Fruit fly (Drosophila melanogaster) whole organism, embryonic: Measurements from ENCODE around the gene atl.

Source experiments
- BEAF-32 ChIP-seq: fragments of 200-800 bp; sonication (Bioruptor generic); optimal IDR thresholded peaks from 3 replicates; lab custom pipeline; 2017; ENCODE audit warnings: missing biosample characterization, missing genetic modification characterization, mild to moderate bottlenecking, moderate library complexity, missing genetic modification reagents
- Blimp-1 ChIP-seq: fragments of 200-800 bp; sonication (Bioruptor generic); optimal IDR thresholded peaks from 3 replicates; lab custom pipeline; 2018; ENCODE audit warnings: missing biosample characterization, missing genetic modification characterization, mild to moderate bottlenecking, moderate library complexity, missing genetic modification reagents
- CG11085 ChIP-seq: fragments of 200-800 bp; sonication (Bioruptor generic); IDR thresholded peaks from 2 replicates; pipeline ENCODE4 v1.3.6; 2022; ENCODE audit warnings: missing biosample characterization, missing genetic modification characterization
- CG11456 ChIP-seq: fragments of 200-800 bp; sonication (Bioruptor generic); IDR thresholded peaks from 3 replicates; pipeline ENCODE4 v1.3.6; 2022; ENCODE audit warnings: missing biosample characterization, missing genetic modification characterization
- CG12299 ChIP-seq: fragments of 200-800 bp; sonication (Bioruptor generic); optimal IDR thresholded peaks from 2 replicates; lab custom pipeline; 2018; ENCODE audit warnings: missing biosample characterization, mild to moderate bottlenecking, missing genetic modification characterization
- CG12659 ChIP-seq: fragments of 200-800 bp; sonication (Bioruptor generic); optimal IDR thresholded peaks from 3 replicates; lab custom pipeline; 2017; ENCODE audit warnings: mild to moderate bottlenecking, missing biosample characterization, missing genetic modification reagents, missing genetic modification characterization
- CG13624 ChIP-seq: fragments of 200-800 bp; sonication (Bioruptor generic); optimal IDR thresholded peaks from 2 replicates; lab custom pipeline; 2016; ENCODE audit warnings: missing biosample characterization, missing genetic modification characterization
- CG16813 ChIP-seq: fragments of 200-800 bp; sonication (Bioruptor generic); IDR thresholded peaks from 3 replicates; pipeline ENCODE4 v1.3.6; 2022; ENCODE audit warnings: missing biosample characterization, missing genetic modification characterization; ENCODE audit not compliant: partially characterized antibody
- CG17328 ChIP-seq: fragments of 200-800 bp; sonication (Bioruptor generic); IDR thresholded peaks from 2 replicates; pipeline ENCODE4 v1.3.6; 2022; ENCODE audit warnings: missing biosample characterization, missing genetic modification characterization
- CG17912 ChIP-seq: fragments of 200-800 bp; sonication (Bioruptor generic); optimal IDR thresholded peaks from 2 replicates; lab custom pipeline; 2018; ENCODE audit warnings: missing biosample characterization, mild to moderate bottlenecking, missing genetic modification characterization
- CG3726 ChIP-seq: fragments of 200-800 bp; sonication (Bioruptor generic); IDR thresholded peaks from 3 replicates; pipeline ENCODE4, ENCODE4 v1.3.6; 2022; ENCODE audit warnings: missing biosample characterization, missing genetic modification characterization
- CG3847 ChIP-seq: fragments of 200-800 bp; sonication (Bioruptor generic); IDR thresholded peaks from 2 replicates; pipeline ENCODE4 v1.3.6; 2022; ENCODE audit warnings: missing biosample characterization, missing genetic modification characterization
- CG5245 ChIP-seq: fragments of 200-800 bp; sonication (Bioruptor generic); optimal IDR thresholded peaks from 3 replicates; lab custom pipeline; 2016; ENCODE audit warnings: missing biosample characterization, missing genetic modification characterization
- CG7357 ChIP-seq: fragments of 200-800 bp; sonication (Bioruptor generic); IDR thresholded peaks from 3 replicates; pipeline ENCODE4 v1.3.6; 2022; ENCODE audit warnings: missing biosample characterization, missing genetic modification characterization
- CG7556 ChIP-seq: fragments of 200-800 bp; sonication (Bioruptor generic); optimal IDR thresholded peaks from 2 replicates; lab custom pipeline; 2017; ENCODE audit warnings: missing biosample characterization, mild to moderate bottlenecking, missing genetic modification characterization
- CG9609 ChIP-seq: fragments of 200-800 bp; sonication (Bioruptor generic); optimal IDR thresholded peaks from 3 replicates; lab custom pipeline; 2016; ENCODE audit warnings: missing biosample characterization, missing genetic modification characterization
- CG9932 ChIP-seq: fragments of 200-800 bp; sonication (Bioruptor generic); IDR thresholded peaks from 2 replicates; pipeline ENCODE4 v1.3.6; 2022; ENCODE audit warnings: missing biosample characterization, missing genetic modification characterization
- Camta ChIP-seq: fragments of 200-800 bp; sonication (Bioruptor generic); optimal IDR thresholded peaks from 2 replicates; lab custom pipeline; 2016; ENCODE audit warnings: missing biosample characterization, missing genetic modification characterization
- CoRest ChIP-seq: fragments of 200-800 bp; sonication (Bioruptor generic); optimal IDR thresholded peaks from 3 replicates; lab custom pipeline; 2018; ENCODE audit warnings: missing biosample characterization, mild to moderate bottlenecking, missing genetic modification characterization, moderate library complexity
- Dp ChIP-seq: fragments of 200-800 bp; sonication (Bioruptor generic); optimal IDR thresholded peaks from 2 replicates; lab custom pipeline; 2018; ENCODE audit warnings: missing biosample characterization, mild to moderate bottlenecking, missing genetic modification characterization, moderate library complexity
- Drgx ChIP-seq: fragments of 200-800 bp; sonication (Bioruptor generic); IDR thresholded peaks from 2 replicates; pipeline ENCODE4 v1.3.6; 2022; ENCODE audit warnings: missing biosample characterization, missing genetic modification characterization
- Eip74EF ChIP-seq, 2 experiments: fragments of 200-800 bp in 1 of 2; fragments of >200 bp in 1 of 2; sonication (Bioruptor generic) in 1 of 2; optimal IDR thresholded peaks; 2 replicates each; lab custom pipeline; 2017 to 2019; ENCODE audit warnings: missing biosample characterization in 2 of 2, missing genetic modification characterization in 2 of 2, mild to moderate bottlenecking in 1 of 2, moderate library complexity in 1 of 2
- Hmx ChIP-seq: fragments of 200-800 bp; sonication (Bioruptor generic); optimal IDR thresholded peaks from 2 replicates; lab custom pipeline; 2016; ENCODE audit warnings: missing biosample characterization, missing genetic modification characterization
- MTF-1 ChIP-seq: fragments of 200-800 bp; sonication (Bioruptor generic); optimal IDR thresholded peaks from 2 replicates; lab custom pipeline; 2018; ENCODE audit warnings: missing biosample characterization, mild to moderate bottlenecking, missing genetic modification characterization, borderline replicate concordance
- Mad ChIP-seq: fragments of 200-800 bp; sonication (Bioruptor generic); optimal IDR thresholded peaks from 2 replicates; lab custom pipeline; 2016; ENCODE audit warnings: missing biosample characterization, missing genetic modification characterization
- NFAT ChIP-seq: fragments of 200-800 bp; sonication (Bioruptor generic); IDR thresholded peaks from 2 replicates; pipeline ENCODE4 v1.3.6; 2022; ENCODE audit warnings: missing biosample characterization, missing genetic modification characterization
- Nf-YA ChIP-seq: fragments of 200-800 bp; sonication (Bioruptor generic); IDR thresholded peaks from 2 replicates; pipeline ENCODE4 v1.3.6; 2022; ENCODE audit warnings: missing biosample characterization, missing genetic modification characterization
- Ptx1 ChIP-seq: fragments of 200-800 bp; sonication (Bioruptor generic); IDR thresholded peaks from 2 replicates; pipeline ENCODE4 v1.3.6; 2022; ENCODE audit warnings: missing biosample characterization, missing genetic modification characterization
- Trl ChIP-seq, 3 experiments: fragments of >200 bp in 2 of 3; fragments of 200-800 bp in 1 of 3; sonication (Bioruptor generic) in 1 of 3; optimal IDR thresholded peaks; 2 replicates in 1 of 3; 3 replicates in 2 of 3; lab custom pipeline; 2016 to 2017; ENCODE audit warnings: missing biosample characterization in 1 of 3, missing genetic modification characterization in 1 of 3
- ash1 ChIP-seq: fragments of 200-800 bp; sonication (Bioruptor generic); optimal IDR thresholded peaks from 2 replicates; lab custom pipeline; 2018; ENCODE audit warnings: missing biosample characterization, mild to moderate bottlenecking, missing genetic modification characterization
- bigmax ChIP-seq: fragments of 200-800 bp; sonication (Bioruptor generic); optimal IDR thresholded peaks from 2 replicates; lab custom pipeline; 2018; ENCODE audit warnings: missing biosample characterization, mild to moderate bottlenecking, missing genetic modification characterization
- br ChIP-seq: fragments of >200 bp; optimal IDR thresholded peaks from 2 replicates; lab custom pipeline; 2017
- cg ChIP-seq: fragments of 200-800 bp; sonication (Bioruptor generic); optimal IDR thresholded peaks from 3 replicates; lab custom pipeline; 2019; ENCODE audit warnings: missing biosample characterization, mild to moderate bottlenecking, missing genetic modification characterization, moderate library complexity
- chinmo ChIP-seq: fragments of 200-800 bp; sonication (Bioruptor generic); IDR thresholded peaks from 4 replicates; pipeline ENCODE4 v1.3.6; 2022; ENCODE audit warnings: missing biosample characterization, missing genetic modification characterization; ENCODE audit not compliant: partially characterized antibody
- corto ChIP-seq: fragments of 200-800 bp; sonication (Bioruptor generic); optimal IDR thresholded peaks from 2 replicates; lab custom pipeline; 2016; ENCODE audit warnings: missing biosample characterization, mild to moderate bottlenecking, missing genetic modification characterization, moderate library complexity
- ems ChIP-seq: fragments of 200-800 bp; sonication (Bioruptor generic); optimal IDR thresholded peaks from 3 replicates; lab custom pipeline; 2016; ENCODE audit warnings: missing biosample characterization, missing genetic modification characterization
- eyg ChIP-seq: fragments of 200-800 bp; sonication (Bioruptor generic); optimal IDR thresholded peaks from 3 replicates; lab custom pipeline; 2016; ENCODE audit warnings: missing biosample characterization, missing genetic modification characterization
- gro ChIP-seq: fragments of 200-800 bp; sonication (Bioruptor generic); optimal IDR thresholded peaks from 2 replicates; lab custom pipeline; 2016; ENCODE audit warnings: missing biosample characterization, missing genetic modification characterization
- her ChIP-seq: fragments of 200-800 bp; sonication (Bioruptor generic); optimal IDR thresholded peaks from 2 replicates; lab custom pipeline; 2016; ENCODE audit warnings: missing biosample characterization, missing genetic modification characterization
- hkb ChIP-seq, 2 experiments: fragments of 200-800 bp in 1 of 2; fragments of >200 bp in 1 of 2; sonication (Bioruptor generic) in 1 of 2; IDR thresholded peaks in 1 of 2; optimal IDR thresholded peaks in 1 of 2; 2 replicates each; pipeline versions ENCODE4 v1.3.6 to Lab custom; 2017 to 2022; ENCODE audit warnings: missing biosample characterization in 1 of 2, missing genetic modification characterization in 1 of 2
- hth ChIP-seq: fragments of >200 bp; optimal IDR thresholded peaks from 2 replicates; lab custom pipeline; 2017; ENCODE audit warnings: inconsistent platforms
- klu ChIP-seq: fragments of 200-800 bp; sonication (Bioruptor generic); IDR thresholded peaks from 2 replicates; pipeline ENCODE4 v1.3.6; 2022; ENCODE audit warnings: missing biosample characterization, missing genetic modification characterization
- knrl ChIP-seq: fragments of 200-800 bp; sonication (Bioruptor generic); IDR thresholded peaks from 3 replicates; pipeline ENCODE4 v1.3.6; 2022; ENCODE audit warnings: missing biosample characterization, missing genetic modification characterization; ENCODE audit not compliant: partially characterized antibody
- mirr ChIP-seq: fragments of 200-800 bp; sonication (Bioruptor generic); optimal IDR thresholded peaks from 3 replicates; lab custom pipeline; 2018; ENCODE audit warnings: missing biosample characterization, mild to moderate bottlenecking, missing genetic modification characterization
- mld ChIP-seq: fragments of 200-800 bp; sonication (Bioruptor generic); IDR thresholded peaks from 3 replicates; pipeline ENCODE4 v1.3.6; 2022; ENCODE audit warnings: missing biosample characterization, missing genetic modification characterization; ENCODE audit not compliant: partially characterized antibody
- pum ChIP-seq: fragments of 200-800 bp; sonication (Bioruptor generic); optimal IDR thresholded peaks from 2 replicates; lab custom pipeline; 2016; ENCODE audit warnings: missing biosample characterization, missing genetic modification characterization
- sens ChIP-seq: fragments of 200-800 bp; sonication (Bioruptor generic); peaks from one replicate; lab custom pipeline; 2016; ENCODE audit warnings: missing biosample characterization, missing genetic modification characterization
- sna ChIP-seq: fragments of 200-800 bp; sonication (Bioruptor generic); IDR thresholded peaks from 2 replicates; pipeline ENCODE4 v1.3.6; 2022; ENCODE audit warnings: missing biosample characterization, missing genetic modification characterization; ENCODE audit not compliant: partially characterized antibody
- toy ChIP-seq: fragments of 200-800 bp; sonication (Bioruptor generic); IDR thresholded peaks from 2 replicates; pipeline ENCODE4 v1.3.6; 2022; ENCODE audit warnings: missing biosample characterization, missing genetic modification characterization
- twi ChIP-seq: fragments of 200-800 bp; optimal IDR thresholded peaks from 2 replicates; lab custom pipeline; 2019; ENCODE audit warnings: missing biosample characterization, mild to moderate bottlenecking, missing genetic modification characterization, moderate library complexity

atl gene

DNA sequence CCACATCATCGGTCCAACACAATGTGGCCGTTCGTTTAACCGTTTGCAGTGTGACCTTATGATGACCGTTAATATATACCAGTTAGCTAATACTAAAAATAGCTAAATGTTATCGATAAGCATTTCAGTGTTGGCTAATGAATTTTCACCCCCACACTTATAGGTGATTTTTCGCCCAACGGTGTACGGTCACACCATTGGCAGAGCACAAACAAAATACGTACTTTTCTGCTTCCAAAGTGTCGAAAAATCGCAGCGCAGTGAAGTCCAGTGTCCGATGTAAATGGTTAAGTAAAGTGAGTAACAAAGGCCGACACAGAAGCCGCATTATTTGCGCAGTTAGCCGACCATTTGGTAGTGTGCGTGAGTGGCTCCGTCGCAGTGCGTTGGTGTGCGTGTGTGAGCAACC lies at the start of gene atl, which contains the start of gene Syx18 (continued):
- TF ChIP-seq knrl (peak; percentile 41; the same call in 1 of the 3 replicates), sens (peak; percentile 84), BEAF-32 (GFP tag; lab: Kevin White, UChicago) (peak; percentile 59), hth (lab: Kevin White, UChicago) (no peak), sna (GFP tag; lab: Robert Waterston, UW) (peak; percentile 54), CG7556 (GFP tag; lab: Kevin White, UChicago) (no peak), CG7357 (GFP tag; lab: Robert Waterston, UW) (no peak), br (lab: Kevin White, UChicago) (no peak), pum (GFP tag; lab: Kevin White, UChicago) (no peak), chinmo (GFP tag; lab: Robert Waterston, UW) (no peak), Eip74EF (GFP tag; optimal IDR thresholded peaks at IDR 0.05; lab: Kevin White, UChicago) (peak in 1 of 2 experiments; percentile 19), Trl (optimal IDR thresholded peaks at IDR 0.05; lab: Kevin White, UChicago) (no peak), Trl (GFP tag; optimal IDR thresholded peaks at IDR 0.05; lab: Kevin White, UChicago) (no peak), ash1 (GFP tag; lab: Kevin White, UChicago) (no peak), CG13624 (GFP tag; lab: Kevin White, UChicago) (no peak), bigmax (GFP tag; lab: Kevin White, UChicago) (peak; percentile 6), Dp (peak; percentile 71), MTF-1 (GFP tag; lab: Kevin White, UChicago) (peak; percentile 43), Nf-YA (GFP tag; lab: Robert Waterston, UW) (no peak), Drgx (GFP tag; lab: Robert Waterston, UW) (no peak), corto (GFP tag; lab: Kevin White, UChicago) (no peak), klu (GFP tag; lab: Robert Waterston, UW) (no peak; the same call in 1 of the 2 replicates), Hmx (GFP tag; lab: Kevin White, UChicago) (no peak), hkb (optimal IDR thresholded peaks at IDR 0.05; lab: Kevin White, UChicago) (no peak), hkb (GFP tag; IDR thresholded peaks at IDR 0.05; lab: Robert Waterston, UW) (no peak), twi (tag; lab: Kevin White, UChicago) (no peak), CG12659 (GFP tag; lab: Kevin White, UChicago) (peak; percentile 88), eyg (no peak), cg (GFP tag; lab: Kevin White, UChicago) (peak; percentile 92), CG17328 (GFP tag; lab: Robert Waterston, UW) (no peak), CG5245 (no peak), Mad (GFP tag; lab: Kevin White, UChicago) (peak; percentile 7), CG16813 (no peak), mirr (peak; percentile 13), mld (GFP tag; lab: Robert Waterston, UW) (peak; percentile 59; the same call in 1 of the 3 replicates), Blimp-1 (GFP tag; lab: Kevin White, UChicago) (no peak), her (GFP tag; lab: Kevin White, UChicago) (no peak), CG9609 (GFP tag; lab: Kevin White, UChicago) (peak; percentile 3), toy (GFP tag; lab: Robert Waterston, UW) (no peak), gro (GFP tag; lab: Kevin White, UChicago) (peak; percentile 68), Ptx1 (no peak), NFAT (GFP tag; lab: Robert Waterston, UW) (no peak), CG17912 (GFP tag; lab: Kevin White, UChicago) (no peak), CG11085 (no peak), CG3726 (GFP tag; lab: Robert Waterston, UW) (no peak), CG9932 (peak; percentile 42; the same call in 1 of the 2 replicates), CG12299 (tag; lab: Kevin White, UChicago) (peak; percentile 51), CG3847 (GFP tag; lab: Robert Waterston, UW) (peak; percentile 73; the same call in 1 of the 2 replicates), Camta (GFP tag; lab: Kevin White, UChicago) (peak; percentile 21), ems (GFP tag; lab: Kevin White, UChicago) (peak; percentile 54), CG11456 (no peak), CoRest (no peak)
